Worm (Caenorhabditis elegans) whole organism, late embryonic: ENCODE data around the gene fbxb-107.
A peak's percentile ranks its signal among the peaks of the same experiment; 100 is the strongest.

Experiments used
- C08G9.2 ChIP-seq: sonication (generic microtip); optimal IDR thresholded peaks from 2 replicates; lab custom pipeline; 2016; ENCODE audit warnings: mild to moderate bottlenecking, missing genetic modification characterization, moderate library complexity, missing compliant biosample characterization
- C38D4.7 ChIP-seq: fragments of 200-800 bp; sonication (Bioruptor generic); optimal IDR thresholded peaks from 2 replicates; lab custom pipeline; 2018; ENCODE audit warnings: mild to moderate bottlenecking, missing genetic modification characterization, moderate library complexity, missing compliant biosample characterization
- F13H6.1 ChIP-seq: sonication (generic microtip); optimal IDR thresholded peaks from 2 replicates; lab custom pipeline; 2016; ENCODE audit warnings: missing genetic modification characterization, missing compliant biosample characterization
- ama-1 ChIP-seq: fragments of 150-350 bp; optimal IDR thresholded peaks from 2 replicates; lab custom pipeline; 2014
- ceh-14 ChIP-seq: sonication (generic microtip); optimal IDR thresholded peaks from 2 replicates; lab custom pipeline; 2016; ENCODE audit warnings: missing genotype, missing genetic modification characterization, missing compliant biosample characterization
- ceh-22 ChIP-seq: sonication (generic microtip); optimal IDR thresholded peaks from 2 replicates; lab custom pipeline; 2017; ENCODE audit warnings: missing biosample characterization, missing genetic modification characterization
- ceh-31 ChIP-seq: sonication (generic microtip); optimal IDR thresholded peaks from 2 replicates; lab custom pipeline; 2016; ENCODE audit warnings: missing genetic modification characterization, missing compliant biosample characterization
- ceh-34 ChIP-seq: sonication (generic microtip); optimal IDR thresholded peaks from 2 replicates; lab custom pipeline; 2016; ENCODE audit warnings: mild to moderate bottlenecking, missing genetic modification characterization, missing compliant biosample characterization
- ceh-48 ChIP-seq: sonication (generic microtip); optimal IDR thresholded peaks from 2 replicates; lab custom pipeline; 2016; ENCODE audit warnings: missing genetic modification characterization, inconsistent platforms, missing compliant biosample characterization
- ceh-6 ChIP-seq: fragments of 200-800 bp; sonication (Bioruptor generic); optimal IDR thresholded peaks from 2 replicates; lab custom pipeline; 2018; ENCODE audit warnings: mild to moderate bottlenecking, missing genetic modification characterization, missing compliant biosample characterization
- ceh-9 ChIP-seq: sonication (generic microtip); optimal IDR thresholded peaks from 2 replicates; lab custom pipeline; 2016; ENCODE audit warnings: mild to moderate bottlenecking, missing genetic modification characterization, inconsistent platforms, missing compliant biosample characterization
- elt-2 ChIP-seq: sonication (generic microtip); optimal IDR thresholded peaks from 2 replicates; lab custom pipeline; 2016; ENCODE audit warnings: missing genetic modification reagents, missing genetic modification characterization, missing compliant biosample characterization
- elt-4 ChIP-seq: sonication (generic microtip); optimal IDR thresholded peaks from 2 replicates; lab custom pipeline; 2016; ENCODE audit warnings: missing genetic modification characterization, missing compliant biosample characterization
- ets-4 ChIP-seq: sonication (generic microtip); optimal IDR thresholded peaks from 2 replicates; lab custom pipeline; 2016; ENCODE audit warnings: missing genetic modification characterization, missing compliant biosample characterization
- eyg-1 ChIP-seq: sonication (generic microtip); optimal IDR thresholded peaks from 2 replicates; lab custom pipeline; 2016; ENCODE audit warnings: missing genotype, missing genetic modification characterization, missing compliant biosample characterization
- fkh-6 ChIP-seq: sonication (generic microtip); optimal IDR thresholded peaks from 2 replicates; lab custom pipeline; 2016; ENCODE audit warnings: missing genetic modification characterization, missing compliant biosample characterization
- gmeb-2 ChIP-seq: sonication (generic microtip); optimal IDR thresholded peaks from 2 replicates; lab custom pipeline; 2016; ENCODE audit warnings: missing genetic modification characterization, inconsistent platforms, missing compliant biosample characterization
- hlh-6 ChIP-seq: sonication (generic microtip); optimal IDR thresholded peaks from 2 replicates; lab custom pipeline; 2016; ENCODE audit warnings: missing genotype, missing genetic modification characterization, missing compliant biosample characterization
- hlh-8 ChIP-seq: sonication (generic microtip); optimal IDR thresholded peaks from 2 replicates; lab custom pipeline; 2016; ENCODE audit warnings: missing genotype, missing genetic modification characterization, missing compliant biosample characterization
- madf-2 ChIP-seq: sonication (generic microtip); optimal IDR thresholded peaks from 2 replicates; lab custom pipeline; 2017; ENCODE audit warnings: missing genetic modification characterization, missing compliant biosample characterization
- mec-3 ChIP-seq: sonication (generic microtip); optimal IDR thresholded peaks from 2 replicates; lab custom pipeline; 2016; ENCODE audit warnings: borderline replicate concordance, missing genetic modification characterization, missing compliant biosample characterization
- nfya-1 ChIP-seq: sonication (generic microtip); optimal IDR thresholded peaks from 2 replicates; lab custom pipeline; 2017; ENCODE audit warnings: missing genetic modification characterization, mild to moderate bottlenecking, missing compliant biosample characterization, antibody characterized with exemption, moderate library complexity
- npax-4 ChIP-seq: sonication (generic microtip); optimal IDR thresholded peaks from 2 replicates; lab custom pipeline; 2016; ENCODE audit warnings: missing genetic modification characterization, missing compliant biosample characterization
- pag-3 ChIP-seq: sonication (generic microtip); optimal IDR thresholded peaks from 2 replicates; lab custom pipeline; 2016; ENCODE audit warnings: missing compliant biosample characterization, missing genetic modification characterization, borderline replicate concordance
- pat-9 ChIP-seq: fragments of 200-800 bp; sonication (Bioruptor generic); optimal IDR thresholded peaks from 2 replicates; lab custom pipeline; 2018; ENCODE audit warnings: mild to moderate bottlenecking, missing genetic modification characterization, moderate library complexity, missing compliant biosample characterization
- pax-1 ChIP-seq: fragments of 150-350 bp; optimal IDR thresholded peaks from 2 replicates; lab custom pipeline; 2014; ENCODE audit warnings: missing biosample characterization, missing genetic modification characterization
- pha-2 ChIP-seq: sonication (generic microtip); optimal IDR thresholded peaks from 2 replicates; lab custom pipeline; 2017; ENCODE audit warnings: mild to moderate bottlenecking, missing genetic modification characterization, missing compliant biosample characterization
- pha-4 ChIP-seq: fragments of 150-350 bp; optimal IDR thresholded peaks from 2 replicates; lab custom pipeline; 2018; ENCODE audit warnings: missing biosample characterization, missing genetic modification reagents, missing genetic modification characterization
- pros-1 ChIP-seq: fragments of 150-350 bp; optimal IDR thresholded peaks from 2 replicates; lab custom pipeline; 2014; ENCODE audit warnings: missing biosample characterization, missing genetic modification reagents, missing genetic modification characterization
- ref-2 ChIP-seq: sonication (generic microtip); optimal IDR thresholded peaks from 2 replicates; lab custom pipeline; 2016; ENCODE audit warnings: missing genetic modification characterization, missing compliant biosample characterization
- rnt-1 ChIP-seq: sonication (generic microtip); optimal IDR thresholded peaks from 2 replicates; lab custom pipeline; 2016; ENCODE audit warnings: missing genetic modification characterization, missing compliant biosample characterization
- sdc-2 ChIP-seq: sonication (generic microtip); optimal IDR thresholded peaks from 2 replicates; lab custom pipeline; 2016; ENCODE audit warnings: missing genotype, missing genetic modification characterization, missing compliant biosample characterization
- tbx-7 ChIP-seq: sonication (generic microtip); optimal IDR thresholded peaks from 2 replicates; lab custom pipeline; 2016; ENCODE audit warnings: missing genotype, missing genetic modification characterization, missing compliant biosample characterization
- ttx-3 ChIP-seq: sonication (generic microtip); optimal IDR thresholded peaks from 2 replicates; lab custom pipeline; 2016; ENCODE audit warnings: missing genetic modification reagents, missing genetic modification characterization, missing compliant biosample characterization
- unc-42 ChIP-seq: sonication (generic microtip); optimal IDR thresholded peaks from 2 replicates; lab custom pipeline; 2016; ENCODE audit warnings: missing genotype, missing genetic modification characterization, missing compliant biosample characterization
- unc-86 ChIP-seq: sonication (generic microtip); optimal IDR thresholded peaks from 2 replicates; lab custom pipeline; 2016; ENCODE audit warnings: missing genetic modification characterization, missing compliant biosample characterization

The fbxb-107 gene

ce11 chrII:2783380-2783779 is 24.8 kb downstream of the fbxb-107 start:
- no peak for TF ChIP-seq pat-9 (tag; lab: Kevin White, UChicago)
- no peak for TF ChIP-seq F13H6.1 (tag; lab: Kevin White, UChicago)
- TF ChIP-seq madf-2 (tag; lab: Kevin White, UChicago): no peak
- no peak for TF ChIP-seq fkh-6
- no peak for TF ChIP-seq elt-4 (tag; lab: Kevin White, UChicago)
- TF ChIP-seq mec-3 (tag; lab: Kevin White, UChicago): no peak
- no peak for TF ChIP-seq elt-2
- no peak for TF ChIP-seq pag-3 (tag; lab: Kevin White, UChicago)
- no peak for TF ChIP-seq npax-4 (tag; lab: Kevin White, UChicago)
- no peak for TF ChIP-seq tbx-7 (tag; lab: Kevin White, UChicago)
- TF ChIP-seq unc-86 (tag; lab: Kevin White, UChicago): no peak
- TF ChIP-seq hlh-8 (tag; lab: Kevin White, UChicago): no peak
- no peak for TF ChIP-seq C08G9.2 (tag; lab: Kevin White, UChicago)
- no peak for TF ChIP-seq ceh-34
- no peak for TF ChIP-seq unc-42 (tag; lab: Kevin White, UChicago)

DNA sequence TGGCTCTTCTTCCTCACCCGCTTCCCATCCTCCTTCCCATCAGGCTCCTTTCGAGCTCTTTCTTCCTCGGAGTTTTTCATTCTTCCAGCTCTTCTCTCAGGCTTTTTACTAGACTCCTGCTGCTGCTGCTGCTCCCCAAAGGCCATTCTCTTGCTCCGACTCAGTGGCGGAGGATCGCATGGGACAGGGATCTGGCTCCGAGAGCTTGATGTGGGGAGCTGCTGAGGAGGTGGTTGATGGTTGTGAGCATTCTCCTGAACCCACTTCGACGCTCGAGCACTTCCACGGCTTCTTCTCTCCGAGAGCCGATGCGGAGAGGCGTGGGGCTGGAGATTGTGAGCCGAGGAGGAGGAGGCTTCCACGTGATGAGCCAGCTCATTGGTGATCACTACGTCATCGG is 27.2 kb downstream of the fbxb-107 start:
- TF ChIP-seq hlh-6 (tag; lab: Kevin White, UChicago) (peak; percentile 10), ttx-3 (tag; lab: Kevin White, UChicago) (no peak), tbx-7 (tag; lab: Kevin White, UChicago) (no peak), pha-4 (tag; lab: Kevin White, UChicago) (no peak)

DNA sequence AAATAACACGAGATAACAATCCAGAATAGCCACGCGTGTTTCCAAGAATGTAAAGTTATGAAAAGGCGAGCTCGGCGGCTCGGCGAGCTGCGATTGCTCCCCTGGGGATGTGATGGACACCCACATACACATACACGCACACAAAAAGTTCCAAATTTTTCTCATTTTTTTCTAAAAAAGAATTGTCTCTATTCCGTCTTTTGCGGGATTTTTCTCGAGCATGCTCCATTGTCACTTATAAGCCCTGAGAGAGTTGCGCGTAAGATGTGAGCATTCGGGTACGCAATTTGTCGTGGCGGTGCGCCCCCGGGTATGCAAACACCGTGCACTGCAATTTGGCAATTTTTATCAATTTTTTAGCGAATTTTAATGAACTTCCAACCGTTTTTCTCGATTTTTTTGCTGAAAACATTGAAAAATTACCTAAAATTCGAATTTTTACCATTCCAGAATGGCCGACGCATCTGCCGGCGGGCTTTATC is 28.5 kb downstream of the fbxb-107 start, which contains the start of the genes F08D12.12 and srpa-72:
F08D12.12 (minus strand) TSS at position 51 of the 482 bp plus-strand sequence.
srpa-72 (plus strand) TSS at position 451 of the 482 bp plus-strand sequence.
- TF ChIP-seq ref-2 (no peak), ttx-3 (tag; lab: Kevin White, UChicago) (no peak), ceh-31 (tag; lab: Kevin White, UChicago) (no peak), rnt-1 (no peak), F13H6.1 (tag; lab: Kevin White, UChicago) (no peak), ceh-6 (no peak), ceh-22 (tag; lab: Kevin White, UChicago) (no peak), eyg-1 (tag; lab: Kevin White, UChicago) (no peak), ama-1 (lab: Kevin White, UChicago) (no peak), pha-4 (tag; lab: Kevin White, UChicago) (no peak), pha-2 (no peak), ceh-14 (no peak), C38D4.7 (GFP tag; lab: Kevin White, UChicago) (no peak), nfya-1 (tag; lab: Kevin White, UChicago) (no peak), pag-3 (tag; lab: Kevin White, UChicago) (no peak)

ce11 chrII:2787849-2788248 is 29.3 kb downstream of the fbxb-107 start:
- TF ChIP-seq ets-4: no peak
- TF ChIP-seq, all 69 proteins: peak for 0

DNA sequence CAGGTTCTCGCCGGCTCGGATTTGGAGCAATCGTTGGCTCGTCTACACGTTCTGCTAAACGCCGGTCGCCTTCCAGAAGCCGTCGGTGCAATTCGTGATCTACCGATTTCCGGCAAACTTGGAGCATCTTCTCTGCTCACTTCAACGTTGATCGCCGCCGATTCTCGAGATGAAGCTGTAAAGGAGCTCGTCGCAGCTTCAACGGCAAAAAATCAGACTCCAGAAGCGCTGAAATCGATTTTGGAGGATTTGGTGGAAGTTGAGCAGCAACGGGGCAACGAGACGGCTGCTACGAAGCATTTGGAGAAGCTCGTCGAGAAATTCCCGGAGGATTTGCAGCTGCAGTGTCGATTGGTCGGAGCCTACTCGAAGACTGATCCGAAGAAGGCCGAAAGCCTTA is 33.1 kb downstream of the fbxb-107 start:
- no peak for TF ChIP-seq pax-1 (tag; lab: Kevin White, UChicago)
- TF ChIP-seq pros-1 (tag; lab: Kevin White, UChicago): no peak

DNA sequence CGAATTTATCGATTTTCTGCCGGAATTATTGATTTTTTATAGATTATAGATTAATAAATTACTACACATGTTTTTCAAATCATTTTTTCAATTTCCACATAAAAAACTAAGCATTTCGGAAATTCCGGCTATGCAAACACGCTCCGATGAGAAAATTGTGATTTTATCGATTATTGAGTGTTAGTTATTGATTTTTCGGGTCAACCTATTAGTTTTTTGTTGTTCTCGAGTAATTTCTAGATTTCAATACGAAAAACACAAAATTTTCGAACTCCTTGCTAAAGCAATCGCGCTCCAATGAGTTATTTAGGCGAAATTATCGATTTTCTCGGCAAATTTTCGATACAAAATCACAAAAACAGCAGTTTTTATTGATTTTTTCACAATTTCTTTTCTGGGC is 36.8 kb downstream of the fbxb-107 start:
- no peak for TF ChIP-seq madf-2 (tag; lab: Kevin White, UChicago)
- no peak for TF ChIP-seq ceh-9 (tag; lab: Kevin White, UChicago)
- TF ChIP-seq ceh-22 (tag; lab: Kevin White, UChicago): no peak
- TF ChIP-seq gmeb-2: no peak
- no peak for TF ChIP-seq F13H6.1 (tag; lab: Kevin White, UChicago)
- no peak for TF ChIP-seq npax-4 (tag; lab: Kevin White, UChicago)
- no peak for TF ChIP-seq ceh-48 (tag; lab: Kevin White, UChicago)
- TF ChIP-seq sdc-2: no peak
- TF ChIP-seq tbx-7 (tag; lab: Kevin White, UChicago): no peak
- TF ChIP-seq ets-4: no peak
